Fruit fly (Drosophila melanogaster) whole organism: ENCODE data around the gene CG32655.

Experiments
- CG8478 ChIP-seq: fragments of >200 bp; optimal IDR thresholded peaks from 2 replicates; lab custom pipeline; 2018; ENCODE audit warnings: inconsistent platforms
- EcR ChIP-seq, 2 experiments: fragments of >200 bp; optimal IDR thresholded peaks; 2 replicates each; lab custom pipeline; 2017; ENCODE audit warnings: missing biosample characterization in 2 of 2, missing genetic modification characterization in 2 of 2, missing genetic modification reagents in 2 of 2

DNA sequence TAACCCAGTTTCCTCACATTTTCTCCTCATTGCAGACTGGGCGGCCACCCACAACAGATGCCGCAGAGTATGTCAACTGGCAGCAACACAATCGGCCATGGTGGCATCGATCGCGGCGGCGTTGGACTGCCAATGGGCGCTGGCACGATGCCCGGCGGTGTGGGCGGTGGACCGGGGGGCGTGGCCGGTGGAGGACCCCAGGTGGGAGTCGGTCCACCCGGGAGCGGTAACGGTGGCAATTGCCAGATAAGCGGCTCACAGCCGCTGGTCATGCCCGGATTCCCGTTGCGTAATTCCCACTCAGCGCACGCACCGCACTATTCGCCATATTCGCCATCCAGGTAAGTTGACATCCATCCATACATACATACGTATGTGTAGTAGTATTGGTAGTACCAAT is 38.2 kb upstream of the CG32655 start:
- TF ChIP-seq EcR (GFP tag; optimal IDR thresholded peaks at IDR 0.05; lab: Kevin White, UChicago): no peak
- no peak for TF ChIP-seq CG8478 (lab: Kevin White, UChicago)
